Fruit fly (Drosophila melanogaster): Measurements from ENCODE around the gene CecA2.

DNA sequence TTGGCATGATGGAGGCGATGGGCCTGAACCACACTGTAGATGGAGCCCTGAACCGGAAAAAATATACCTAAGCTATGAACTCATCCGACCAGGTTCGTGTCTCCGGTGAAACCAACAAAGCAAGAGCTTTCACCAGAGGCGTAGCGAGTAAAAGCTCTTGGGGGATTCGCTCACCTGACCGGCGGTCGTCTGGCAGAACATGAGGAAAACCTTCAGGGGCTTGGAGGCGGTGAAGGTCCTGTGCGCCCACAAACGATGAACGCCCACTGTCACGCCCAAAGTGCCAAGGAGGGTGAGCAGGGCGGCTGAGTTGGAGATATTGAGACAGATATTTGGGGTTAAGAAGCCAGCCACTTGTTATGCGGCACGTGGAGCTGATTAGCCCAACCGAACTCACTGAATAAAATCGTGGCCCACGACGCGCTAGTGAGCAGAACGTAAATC lies 16.3 kb upstream of the CecA2 start:
- TF ChIP-seq Hand (GFP tag; optimal IDR thresholded peaks at IDR 0.05) (no peak), CG2712 (tag; optimal IDR thresholded peaks at IDR 0.05) (peak; percentile 25), hbn (GFP tag; IDR thresholded peaks at IDR 0.05; ENCODE audit: partially characterized antibody) (no peak), luna (GFP tag; optimal IDR thresholded peaks at IDR 0.05) (no peak), Lhr (GFP tag; optimal IDR thresholded peaks at IDR 0.05) (peak; percentile 20), onecut (GFP tag; IDR thresholded peaks at IDR 0.05) (no peak), E2f1 (GFP tag; IDR thresholded peaks at IDR 0.05) (peak; percentile 55)

Data from whole organism, embryonic.